Worm (Caenorhabditis elegans): ENCODE measurements around the gene zyg-11.

The zyg-11 gene

DNA sequence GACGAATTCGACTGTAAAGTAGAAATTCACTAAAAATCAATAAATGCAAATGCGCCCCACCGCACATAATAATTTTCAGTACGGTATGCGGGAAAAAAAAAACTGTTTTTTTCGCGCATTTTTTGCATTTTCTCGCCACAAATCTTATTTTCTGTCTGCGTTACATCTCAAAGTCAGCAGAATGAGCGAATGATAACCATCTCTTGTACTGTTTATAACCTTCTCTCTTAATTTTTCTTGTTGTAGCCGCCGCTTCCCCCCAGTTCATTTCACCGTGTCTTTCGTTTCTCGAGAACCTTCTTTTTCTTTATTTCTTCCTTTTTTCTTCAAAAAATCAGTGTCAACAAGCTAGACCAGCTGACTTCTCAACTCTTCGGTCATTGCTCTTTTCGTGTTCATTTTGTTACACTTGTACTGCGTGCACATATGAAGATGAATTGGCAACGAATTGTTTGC lies 2.0 kb upstream of the zyg-11 start (continued):
- TF ChIP-seq ama-1 (optimal IDR thresholded peaks at IDR 0.05): peak; percentile 66
- no peak for TF ChIP-seq nhr-6 (tag; optimal IDR thresholded peaks at IDR 0.05)
- no peak for TF ChIP-seq ZK546.5 (tag; optimal IDR thresholded peaks at IDR 0.05)
- TF ChIP-seq unc-39 (tag; optimal IDR thresholded peaks at IDR 0.05): no peak
- no peak for TF ChIP-seq nhr-23 (tag; optimal IDR thresholded peaks at IDR 0.05)
- TF ChIP-seq fos-1 (tag; optimal IDR thresholded peaks at IDR 0.05): peak; percentile 1
- no peak for TF ChIP-seq nhr-10 (tag; optimal IDR thresholded peaks at IDR 0.05)
- TF ChIP-seq mdl-1 (tag; optimal IDR thresholded peaks at IDR 0.05): no peak
- no peak for TF ChIP-seq ztf-1 (GFP tag; conservative IDR thresholded peaks at IDR 0.05)
- TF ChIP-seq lin-13 (GFP tag; optimal IDR thresholded peaks at IDR 0.05): no peak
- no peak for TF ChIP-seq zag-1 (tag; optimal IDR thresholded peaks at IDR 0.05)
- no peak for TF ChIP-seq nhr-11 (tag; optimal IDR thresholded peaks at IDR 0.05)
- no peak for TF ChIP-seq elt-3 (tag; optimal IDR thresholded peaks at IDR 0.05)
- TF ChIP-seq blmp-1 (tag; optimal IDR thresholded peaks at IDR 0.05; ENCODE audit: insufficient read depth): peak; percentile 17
- no peak for TF ChIP-seq nhr-21 (tag; optimal IDR thresholded peaks at IDR 0.05)
- peak; percentile 20 for TF ChIP-seq gmeb-1 (tag; optimal IDR thresholded peaks at IDR 0.05)
- no peak for TF ChIP-seq Y55F3AM.14 (GFP tag; optimal IDR thresholded peaks at IDR 0.05)
- TF ChIP-seq ceh-16 (tag; optimal IDR thresholded peaks at IDR 0.05): no peak
- TF ChIP-seq lsy-2 (tag; optimal IDR thresholded peaks at IDR 0.05): peak in 1 of 2 experiments; percentile 26
- no peak for TF ChIP-seq unc-62 (GFP tag; optimal IDR thresholded peaks at IDR 0.05)
- no peak for TF ChIP-seq aly-2 (tag; optimal IDR thresholded peaks at IDR 0.05)
- TF ChIP-seq R02D3.7 (tag; optimal IDR thresholded peaks at IDR 0.05): no peak

DNA sequence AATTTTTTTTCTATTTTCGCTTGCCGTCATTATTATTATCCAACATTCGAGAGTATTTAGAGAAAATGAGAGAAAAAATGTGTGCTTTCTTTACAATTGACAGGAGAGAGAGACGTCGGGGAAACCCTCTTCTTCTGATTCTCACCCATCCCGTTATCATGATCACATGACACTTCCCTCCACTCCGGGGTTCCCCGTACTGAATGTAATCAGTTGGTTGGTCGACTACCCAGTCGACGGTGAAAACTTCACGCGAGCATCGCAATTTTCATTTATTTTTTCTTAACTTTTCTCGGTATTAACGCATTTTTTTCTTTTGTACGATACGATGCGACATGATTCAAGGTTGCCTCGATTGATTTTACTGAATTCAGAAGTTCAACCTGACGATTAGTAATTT lies 1.3 kb upstream of the zyg-11 start:
- TF ChIP-seq blmp-1 (tag; optimal IDR thresholded peaks at IDR 0.05; ENCODE audit: insufficient read depth) (peak; percentile 4), nhr-129 (tag; optimal IDR thresholded peaks at IDR 0.05) (peak; percentile 65), dmd-4 (tag; optimal IDR thresholded peaks at IDR 0.05) (no peak), nhr-25 (tag; optimal IDR thresholded peaks at IDR 0.05) (no peak), C34F6.9 (tag; optimal IDR thresholded peaks at IDR 0.05) (no peak), nhr-21 (tag; optimal IDR thresholded peaks at IDR 0.05) (peak; percentile 71), mbf-1 (tag; optimal IDR thresholded peaks at IDR 0.05) (no peak), ama-1 (optimal IDR thresholded peaks at IDR 0.05) (peak; percentile 69), Y55F3AM.14 (GFP tag; optimal IDR thresholded peaks at IDR 0.05) (peak; percentile 21), F13H6.1 (tag; optimal IDR thresholded peaks at IDR 0.05) (peak; percentile 51), sma-3 (GFP tag; optimal IDR thresholded peaks at IDR 0.05) (peak; percentile 70), sma-9 (GFP tag; optimal IDR thresholded peaks at IDR 0.05) (peak; percentile 99), sma-9 (tag; optimal IDR thresholded peaks at IDR 0.05) (no peak), mdl-1 (tag; optimal IDR thresholded peaks at IDR 0.05) (peak in 1 of 2 experiments; percentile 47), lsy-2 (tag; optimal IDR thresholded peaks at IDR 0.05) (peak in 1 of 2 experiments; percentile 40), snpc-4 (tag; optimal IDR thresholded peaks at IDR 0.05) (no peak), egl-27 (tag; optimal IDR thresholded peaks at IDR 0.05) (peak; percentile 44), gmeb-1 (tag; optimal IDR thresholded peaks at IDR 0.05) (peak; percentile 53), zag-1 (tag; optimal IDR thresholded peaks at IDR 0.05) (no peak), fos-1 (tag; optimal IDR thresholded peaks at IDR 0.05) (peak; percentile 22)

- TF ChIP-seq unc-55 (GFP tag; optimal IDR thresholded peaks at IDR 0.05) (no peak), F13H6.1 (tag; optimal IDR thresholded peaks at IDR 0.05) (peak; percentile 35), nhr-237 (tag; optimal IDR thresholded peaks at IDR 0.05) (no peak), nhr-12 (tag; optimal IDR thresholded peaks at IDR 0.05) (no peak), ztf-11 (tag; optimal IDR thresholded peaks at IDR 0.05) (no peak), lsy-2 (tag; optimal IDR thresholded peaks at IDR 0.05) (peak in 1 of 2 experiments; percentile 74), lin-39 (tag; optimal IDR thresholded peaks at IDR 0.05) (no peak), crh-2 (tag; optimal IDR thresholded peaks at IDR 0.05) (peak; percentile 83), nhr-10 (tag; optimal IDR thresholded peaks at IDR 0.05) (no peak), nhr-129 (tag; optimal IDR thresholded peaks at IDR 0.05) (peak; percentile 92), unc-62 (GFP tag; optimal IDR thresholded peaks at IDR 0.05) (no peak), mdl-1 (tag; optimal IDR thresholded peaks at IDR 0.05) (peak; percentile 82 to 86), lin-13 (GFP tag; optimal IDR thresholded peaks at IDR 0.05) (peak; percentile 12), unc-39 (tag; optimal IDR thresholded peaks at IDR 0.05) (no peak), nhr-25 (tag; optimal IDR thresholded peaks at IDR 0.05) (peak; percentile 97), nhr-21 (tag; optimal IDR thresholded peaks at IDR 0.05) (peak; percentile 97), snpc-4 (tag; optimal IDR thresholded peaks at IDR 0.05) (no peak), mab-5 (tag; optimal IDR thresholded peaks at IDR 0.05) (no peak), gmeb-1 (tag; optimal IDR thresholded peaks at IDR 0.05) (peak; percentile 75), sma-9 (GFP tag; optimal IDR thresholded peaks at IDR 0.05) (peak; percentile 98), sma-9 (tag; optimal IDR thresholded peaks at IDR 0.05) (no peak), nhr-11 (tag; optimal IDR thresholded peaks at IDR 0.05) (no peak), ztf-1 (GFP tag; conservative IDR thresholded peaks at IDR 0.05) (no peak), ceh-82 (tag; optimal IDR thresholded peaks at IDR 0.05) (no peak), lin-11 (tag; optimal IDR thresholded peaks at IDR 0.05) (no peak), egl-27 (tag; optimal IDR thresholded peaks at IDR 0.05) (peak; percentile 51), nhr-6 (tag; optimal IDR thresholded peaks at IDR 0.05) (peak; percentile 51), blmp-1 (tag; optimal IDR thresholded peaks at IDR 0.05; ENCODE audit: insufficient read depth) (peak; percentile 65), C34F6.9 (tag; optimal IDR thresholded peaks at IDR 0.05) (peak; percentile 49), ztf-4 (tag; optimal IDR thresholded peaks at IDR 0.05) (peak; percentile 54), R02D3.7 (tag; optimal IDR thresholded peaks at IDR 0.05) (no peak), zag-1 (tag; optimal IDR thresholded peaks at IDR 0.05) (no peak), aly-2 (tag; optimal IDR thresholded peaks at IDR 0.05) (no peak), dmd-4 (tag; optimal IDR thresholded peaks at IDR 0.05) (no peak), ama-1 (optimal IDR thresholded peaks at IDR 0.05) (peak; percentile 20), ceh-16 (tag; optimal IDR thresholded peaks at IDR 0.05) (peak; percentile 38), fos-1 (tag; optimal IDR thresholded peaks at IDR 0.05) (peak; percentile 75), Y55F3AM.14 (GFP tag; optimal IDR thresholded peaks at IDR 0.05) (no peak), sma-3 (GFP tag; optimal IDR thresholded peaks at IDR 0.05) (peak; percentile 94)
Observed at ce11 chrII:8016761-8017160, 719 bp upstream of the zyg-11 start.
